Worm (Caenorhabditis elegans) whole organism, mixed stage, embryonic: ENCODE measurements around the gene nrde-4.

Experiments
- drap-1 ChIP-seq: fragments of 200-800 bp; sonication (Bioruptor generic); optimal IDR thresholded peaks from 3 replicates; lab custom pipeline; 2018; ENCODE audit warnings: mild to moderate bottlenecking, missing genetic modification characterization, missing compliant biosample characterization
- lin-32 ChIP-seq: fragments of 200-800 bp; sonication (Bioruptor generic); optimal IDR thresholded peaks from 2 replicates; lab custom pipeline; 2018; ENCODE audit warnings: mild to moderate bottlenecking, missing genetic modification characterization, missing compliant biosample characterization
- mab-5 ChIP-seq: fragments of 150-350 bp; optimal IDR thresholded peaks from 2 replicates; lab custom pipeline; 2014; ENCODE audit warnings: missing biosample characterization, missing genetic modification characterization
- ztf-11 ChIP-seq: fragments of 150-350 bp; optimal IDR thresholded peaks from 2 replicates; lab custom pipeline; 2014; ENCODE audit warnings: missing biosample characterization, missing genetic modification characterization

DNA sequence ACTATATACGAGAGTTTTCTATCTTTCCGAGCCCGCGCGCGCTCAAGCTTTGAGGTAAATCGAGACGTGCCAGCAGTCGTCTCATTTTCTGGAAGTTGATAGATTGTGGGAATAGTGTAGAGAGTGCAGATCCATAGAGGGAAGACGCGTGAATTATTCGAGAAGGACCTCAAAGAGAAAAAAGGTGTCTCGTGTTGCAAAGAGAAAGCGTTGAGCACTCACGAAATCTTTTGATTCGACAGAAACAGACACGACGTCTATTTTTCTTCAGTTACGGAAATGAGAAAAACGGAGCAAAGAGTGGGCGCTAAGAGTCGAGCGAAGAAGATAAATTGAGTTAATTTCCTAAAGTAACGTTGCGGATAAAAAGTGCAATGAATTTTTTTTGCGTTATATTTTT is 30.2 kb downstream of the nrde-4 start:
- TF ChIP-seq drap-1 (GFP tag; lab: Kevin White, UChicago), result no peak
- no peak for TF ChIP-seq lin-32
- TF ChIP-seq mab-5, result no peak
- no peak for TF ChIP-seq ztf-11 (tag; lab: Kevin White, UChicago)
